Worm (Caenorhabditis elegans): ENCODE data around the gene slrp-1.

Gene slrp-1

DNA sequence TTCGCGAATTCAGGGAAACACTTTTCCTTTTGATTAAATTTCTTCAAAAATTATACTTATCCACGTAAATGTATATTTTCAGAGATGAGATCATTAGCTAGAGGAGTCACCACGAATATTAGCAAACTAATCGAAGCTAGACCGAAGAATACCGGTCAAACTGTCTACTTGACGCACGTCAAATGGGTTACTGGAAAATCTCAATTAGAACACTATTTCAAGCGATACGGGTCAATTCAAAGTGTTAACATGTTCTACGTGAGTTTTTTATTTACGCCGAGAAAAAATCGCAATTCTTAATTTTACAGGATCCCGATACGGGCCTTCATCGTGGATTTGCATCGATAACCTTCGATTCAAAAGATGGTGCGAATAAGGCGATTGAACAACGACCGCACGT, at the start of gene slrp-1:
slrp-1 (plus strand) TSS at position 83 of the 400 bp plus-strand sequence.
- TF ChIP-seq cnd-1 (tag; optimal IDR thresholded peaks at IDR 0.05): no peak
- TF ChIP-seq lin-13 (tag; optimal IDR thresholded peaks at IDR 0.05): no peak
- no peak for TF ChIP-seq nhr-2 (tag; optimal IDR thresholded peaks at IDR 0.05)
- no peak for TF ChIP-seq ceh-43 (GFP tag; optimal IDR thresholded peaks at IDR 0.05)
- no peak for TF ChIP-seq ham-2 (GFP tag; optimal IDR thresholded peaks at IDR 0.05)
- TF ChIP-seq lin-32 (GFP tag; optimal IDR thresholded peaks at IDR 0.05): no peak
- TF ChIP-seq ceh-83 (GFP tag; optimal IDR thresholded peaks at IDR 0.05): no peak
- no peak for TF ChIP-seq flh-1 (GFP tag; optimal IDR thresholded peaks at IDR 0.05)
- TF ChIP-seq M03D4.4 (tag; optimal IDR thresholded peaks at IDR 0.05): no peak
- no peak for TF ChIP-seq bed-3 (GFP tag; optimal IDR thresholded peaks at IDR 0.05)
- TF ChIP-seq snpc-4 (tag; optimal IDR thresholded peaks at IDR 0.05): no peak

- no peak for TF ChIP-seq lin-32 (GFP tag; optimal IDR thresholded peaks at IDR 0.05)
- TF ChIP-seq M03D4.4 (tag; optimal IDR thresholded peaks at IDR 0.05): no peak
These were observed 42.5 kb upstream of the slrp-1 start, which contains the start of gene R11G10.3 for ce11 chrV:13523194-13523593. Gene R11G10.3 (plus strand): TSS chrV:13523494.

DNA sequence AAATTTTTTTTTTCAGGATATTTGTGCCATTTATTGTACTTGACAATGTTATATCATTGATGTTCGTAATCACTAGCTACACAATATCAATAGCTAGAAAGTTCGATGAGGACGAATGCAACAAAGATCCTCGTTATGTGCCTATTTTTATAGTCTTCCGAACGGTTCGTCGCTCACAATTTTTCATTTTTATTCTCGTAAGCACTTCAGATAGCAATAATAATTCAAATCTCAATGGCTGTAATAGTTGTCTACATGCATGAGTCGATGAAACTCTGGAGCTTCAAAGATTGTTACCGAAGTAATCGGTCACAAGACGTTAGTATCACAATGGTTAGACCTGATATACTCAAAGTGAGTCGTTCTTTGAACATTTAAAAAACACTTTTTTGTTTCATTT, 36.5 kb upstream of the slrp-1 start:
- TF ChIP-seq mab-5 (tag; optimal IDR thresholded peaks at IDR 0.05) (no peak), lsy-2 (tag; optimal IDR thresholded peaks at IDR 0.05) (no peak), nhr-76 (tag; optimal IDR thresholded peaks at IDR 0.05) (no peak), unc-120 (tag; optimal IDR thresholded peaks at IDR 0.05; ENCODE audit: poor library complexity, severe bottlenecking) (no peak), nhr-2 (tag; optimal IDR thresholded peaks at IDR 0.05) (no peak), lin-13 (tag; optimal IDR thresholded peaks at IDR 0.05) (no peak), M03D4.4 (tag; optimal IDR thresholded peaks at IDR 0.05) (no peak), unc-62 (GFP tag; optimal IDR thresholded peaks at IDR 0.05) (no peak), sptf-1 (tag; optimal IDR thresholded peaks at IDR 0.05) (no peak), ceh-43 (GFP tag; optimal IDR thresholded peaks at IDR 0.05) (no peak), cnd-1 (tag; optimal IDR thresholded peaks at IDR 0.05) (no peak), elt-3 (tag; optimal IDR thresholded peaks at IDR 0.05) (no peak), blmp-1 (tag; optimal IDR thresholded peaks at IDR 0.05) (no peak), flh-1 (GFP tag; optimal IDR thresholded peaks at IDR 0.05) (no peak), sem-2 (GFP tag; optimal IDR thresholded peaks at IDR 0.05) (no peak), snpc-4 (tag; optimal IDR thresholded peaks at IDR 0.05) (no peak)

ce11 chrV:13530698-13531097, 35.0 kb upstream of the slrp-1 start, which contains the start of gene ttr-44:
Gene ttr-44 (minus strand): TSS chrV:13530744.
- no peak for TF ChIP-seq ztf-11 (tag; optimal IDR thresholded peaks at IDR 0.05)
- TF ChIP-seq nhr-2 (tag; optimal IDR thresholded peaks at IDR 0.05): no peak
- no peak for TF ChIP-seq drap-1 (GFP tag; optimal IDR thresholded peaks at IDR 0.05)
- TF ChIP-seq lin-13 (tag; optimal IDR thresholded peaks at IDR 0.05): no peak
- no peak for TF ChIP-seq unc-120 (tag; optimal IDR thresholded peaks at IDR 0.05; ENCODE audit: poor library complexity, severe bottlenecking)
- TF ChIP-seq lin-32 (GFP tag; optimal IDR thresholded peaks at IDR 0.05): no peak
- no peak for TF ChIP-seq nhr-76 (tag; optimal IDR thresholded peaks at IDR 0.05)
- no peak for TF ChIP-seq ceh-83 (GFP tag; optimal IDR thresholded peaks at IDR 0.05)
- TF ChIP-seq lsy-2 (tag; optimal IDR thresholded peaks at IDR 0.05): no peak

DNA sequence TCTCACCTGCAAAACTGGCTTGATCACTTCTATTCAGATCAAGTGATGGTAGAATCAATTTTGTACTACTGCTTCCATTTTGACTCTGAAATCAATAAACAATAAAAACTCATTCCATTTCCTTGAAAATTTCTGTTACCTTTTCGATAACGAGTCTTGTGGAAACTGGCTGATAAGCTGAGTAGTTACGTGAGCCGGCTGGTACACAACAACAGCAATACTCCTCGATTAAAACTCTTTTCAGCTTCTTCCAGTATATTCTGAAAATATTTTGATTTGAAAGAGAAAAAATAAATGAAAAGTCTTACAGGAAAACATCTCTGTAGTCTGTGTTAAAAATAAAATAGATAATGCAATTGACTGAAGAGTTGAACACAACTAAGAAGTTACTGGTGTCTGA, 33.2 kb upstream of the slrp-1 start:
- TF ChIP-seq lin-32 (GFP tag; optimal IDR thresholded peaks at IDR 0.05): no peak
- no peak for TF ChIP-seq lsy-2 (tag; optimal IDR thresholded peaks at IDR 0.05)
- no peak for TF ChIP-seq flh-1 (GFP tag; optimal IDR thresholded peaks at IDR 0.05)
- no peak for TF ChIP-seq unc-120 (tag; optimal IDR thresholded peaks at IDR 0.05; ENCODE audit: poor library complexity, severe bottlenecking)
- TF ChIP-seq snpc-4 (tag; optimal IDR thresholded peaks at IDR 0.05): no peak
- no peak for TF ChIP-seq drap-1 (GFP tag; optimal IDR thresholded peaks at IDR 0.05)
- no peak for TF ChIP-seq nhr-28 (tag; optimal IDR thresholded peaks at IDR 0.05)
- no peak for TF ChIP-seq cnd-1 (tag; optimal IDR thresholded peaks at IDR 0.05)
- TF ChIP-seq nhr-76 (tag; optimal IDR thresholded peaks at IDR 0.05): no peak
- no peak for TF ChIP-seq hlh-1 (tag; optimal IDR thresholded peaks at IDR 0.05)
- TF ChIP-seq unc-62 (GFP tag; optimal IDR thresholded peaks at IDR 0.05): no peak
- no peak for TF ChIP-seq nhr-237 (tag; optimal IDR thresholded peaks at IDR 0.05)
- TF ChIP-seq mep-1 (tag; optimal IDR thresholded peaks at IDR 0.05): no peak
- no peak for TF ChIP-seq unc-39 (tag; optimal IDR thresholded peaks at IDR 0.05)

ce11 chrV:13536058-13536579, 29.5 kb upstream of the slrp-1 start, which contains the start of gene frpr-5:
Gene frpr-5 (minus strand): TSS chrV:13536108.
- TF ChIP-seq ceh-43 (GFP tag; optimal IDR thresholded peaks at IDR 0.05): no peak
- no peak for TF ChIP-seq unc-62 (GFP tag; optimal IDR thresholded peaks at IDR 0.05)
- TF ChIP-seq ces-1 (GFP tag; optimal IDR thresholded peaks at IDR 0.05): peak; percentile 57
- TF ChIP-seq sptf-1 (tag; optimal IDR thresholded peaks at IDR 0.05): no peak
